Fruit fly (Drosophila melanogaster): ENCODE results near the gene CG7142.

CG7142 gene

dm6 chr3R:18242089-18242955 lies 37.0 kb downstream of the CG7142 start, which contains the start of the genes CG7156 and 14-3-3epsilon (continued):
- TF ChIP-seq CG8944 (GFP tag; optimal IDR thresholded peaks at IDR 0.05): no peak
- peak; percentile 55; the same call in 2 of the 3 replicates for TF ChIP-seq so (GFP tag; IDR thresholded peaks at IDR 0.05)
- peak; percentile 11 for TF ChIP-seq zfh2 (GFP tag; optimal IDR thresholded peaks at IDR 0.05)
- peak; percentile 39 for TF ChIP-seq CG13296 (GFP tag; optimal IDR thresholded peaks at IDR 0.05)
- peak; percentile 26 for TF ChIP-seq CG13424 (tag; optimal IDR thresholded peaks at IDR 0.05)
- TF ChIP-seq YL-1 (GFP tag; optimal IDR thresholded peaks at IDR 0.05): peak; percentile 18
- TF ChIP-seq CG12155 (GFP tag; optimal IDR thresholded peaks at IDR 0.05): peak; percentile 57
- TF ChIP-seq CG31388 (GFP tag; optimal IDR thresholded peaks at IDR 0.05): no peak
- TF ChIP-seq sisA (GFP tag; IDR thresholded peaks at IDR 0.05): no peak
- TF ChIP-seq Hmr (GFP tag; optimal IDR thresholded peaks at IDR 0.05): peak; percentile 46
- no peak for TF ChIP-seq caup (GFP tag; optimal IDR thresholded peaks at IDR 0.05; ENCODE audit: severe bottlenecking)
- peak; percentile 55 for TF ChIP-seq inv (GFP tag; IDR thresholded peaks at IDR 0.05; ENCODE audit: partially characterized antibody)
- TF ChIP-seq tna (GFP tag; IDR thresholded peaks at IDR 0.05; ENCODE audit: partially characterized antibody): no peak
- TF ChIP-seq CG14965 (GFP tag; optimal IDR thresholded peaks at IDR 0.05; ENCODE audit: borderline replicate concordance): no peak
- TF ChIP-seq lov (optimal IDR thresholded peaks at IDR 0.05): no peak
- TF ChIP-seq lov (GFP tag; IDR thresholded peaks at IDR 0.05): 0 out of 3 replicates have a peak, but pooled peaks have one; percentile 49
- no peak for TF ChIP-seq CG3847 (GFP tag; IDR thresholded peaks at IDR 0.05)
- no peak for TF ChIP-seq nau (GFP tag; optimal IDR thresholded peaks at IDR 0.05)
- peak; percentile 66 for TF ChIP-seq CTCF (GFP tag; optimal IDR thresholded peaks at IDR 0.05)
- no peak for TF ChIP-seq CG3995 (GFP tag; optimal IDR thresholded peaks at IDR 0.05)
- TF ChIP-seq CrebB (tag; optimal IDR thresholded peaks at IDR 0.05): no peak
- peak; percentile 70 for TF ChIP-seq CG16813 (GFP tag; IDR thresholded peaks at IDR 0.05; ENCODE audit: partially characterized antibody)
- TF ChIP-seq CG14710 (tag; optimal IDR thresholded peaks at IDR 0.05): peak; percentile 92
- no peak for TF ChIP-seq al (GFP tag; IDR thresholded peaks at IDR 0.05)
- peak; percentile 47 for TF ChIP-seq NfI (GFP tag; optimal IDR thresholded peaks at IDR 0.05)
- TF ChIP-seq fu2 (GFP tag; optimal IDR thresholded peaks at IDR 0.05): no peak
- no peak for TF ChIP-seq CG7372 (GFP tag; IDR thresholded peaks at IDR 0.05)
- no peak for TF ChIP-seq usp (GFP tag; optimal IDR thresholded peaks at IDR 0.05)
- TF ChIP-seq NK7.1 (GFP tag; optimal IDR thresholded peaks at IDR 0.05): no peak
- TF ChIP-seq CG10959 (GFP tag; IDR thresholded peaks at IDR 0.05): no peak
- peak; percentile 32 for TF ChIP-seq CHES-1-like (GFP tag; optimal IDR thresholded peaks at IDR 0.05)
- TF ChIP-seq CG18262 (tag; optimal IDR thresholded peaks at IDR 0.05): peak; percentile 43
- TF ChIP-seq scrt (GFP tag; optimal IDR thresholded peaks at IDR 0.05): peak; percentile 10
- no peak for TF ChIP-seq rib (GFP tag; IDR thresholded peaks at IDR 0.05)
- peak; percentile 43 for TF ChIP-seq CG7556 (GFP tag; optimal IDR thresholded peaks at IDR 0.05)
- 0 out of 2 replicates have a peak, but pooled peaks have one; percentile 3 for TF ChIP-seq CG9932 (GFP tag; IDR thresholded peaks at IDR 0.05)
- no peak for TF ChIP-seq Fer2 (tag; optimal IDR thresholded peaks at IDR 0.05)
- no peak for TF ChIP-seq kah (GFP tag; optimal IDR thresholded peaks at IDR 0.05)
- TF ChIP-seq CG32772 (GFP tag; IDR thresholded peaks at IDR 0.05): 0 out of 2 replicates have a peak, but pooled peaks have one; percentile 25
- TF ChIP-seq exex (tag; optimal IDR thresholded peaks at IDR 0.05): no peak
- no peak for TF ChIP-seq pan (optimal IDR thresholded peaks at IDR 0.05)
- TF ChIP-seq pan (GFP tag; optimal IDR thresholded peaks at IDR 0.05 in 1 of 2, IDR thresholded peaks at IDR 0.05 in 1 of 2): peak in 1 of 2 experiments; percentile 59
- peak; percentile 60 for TF ChIP-seq CG9727 (GFP tag; optimal IDR thresholded peaks at IDR 0.05)
- peak; percentile 92 for TF ChIP-seq Lhr (GFP tag; optimal IDR thresholded peaks at IDR 0.05)
- TF ChIP-seq CG8388 (GFP tag; optimal IDR thresholded peaks at IDR 0.05): peak; percentile 49
- no peak for TF ChIP-seq B-H2 (GFP tag; optimal IDR thresholded peaks at IDR 0.05)
- 0 out of 3 replicates have a peak, but pooled peaks have one; percentile 5 for TF ChIP-seq ase (GFP tag; IDR thresholded peaks at IDR 0.05)
- no peak for TF ChIP-seq CG15011 (GFP tag; optimal IDR thresholded peaks at IDR 0.05)
- TF ChIP-seq dysf (GFP tag; IDR thresholded peaks at IDR 0.05): no peak
